Worm (Caenorhabditis elegans): ENCODE data around the gene srd-19.

The srd-19 gene

ce11 chrV:13390936-13391335 is 37.6 kb downstream of the srd-19 start:
- TF ChIP-seq flh-1 (GFP tag; optimal IDR thresholded peaks at IDR 0.05) = no peak
- no peak for TF ChIP-seq mep-1 (tag; optimal IDR thresholded peaks at IDR 0.05)
- no peak for TF ChIP-seq mab-5 (tag; optimal IDR thresholded peaks at IDR 0.05)
- no peak for TF ChIP-seq ces-1 (GFP tag; optimal IDR thresholded peaks at IDR 0.05)
- no peak for TF ChIP-seq ceh-39 (tag; optimal IDR thresholded peaks at IDR 0.05)
- peak; percentile 22 for TF ChIP-seq ham-2 (GFP tag; optimal IDR thresholded peaks at IDR 0.05)
- no peak for TF ChIP-seq lin-32 (GFP tag; optimal IDR thresholded peaks at IDR 0.05)
- TF ChIP-seq ceh-83 (GFP tag; optimal IDR thresholded peaks at IDR 0.05) = no peak
- peak; percentile 16 for TF ChIP-seq lsy-2 (tag; optimal IDR thresholded peaks at IDR 0.05)
- no peak for TF ChIP-seq ztf-11 (tag; optimal IDR thresholded peaks at IDR 0.05)

DNA sequence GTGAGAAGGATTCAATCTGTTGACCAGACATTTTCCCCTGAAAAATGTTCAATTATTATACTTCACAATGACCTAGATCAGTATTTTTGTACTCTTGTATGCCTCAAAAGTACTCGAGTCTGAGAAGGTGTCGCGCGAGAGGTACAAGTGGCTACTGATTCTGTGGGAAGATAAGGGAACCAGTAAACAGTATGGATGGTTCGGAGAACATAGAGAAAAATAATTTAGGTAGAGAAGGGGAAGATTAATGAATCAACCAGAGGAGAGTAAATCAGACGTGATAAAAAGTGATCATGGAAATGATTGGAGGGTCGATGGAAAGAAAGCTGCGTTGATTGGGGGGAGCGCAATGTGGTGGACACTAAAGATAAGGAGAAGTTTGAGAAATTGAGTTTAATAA is 39.1 kb downstream of the srd-19 start:
- TF ChIP-seq elt-1 (tag; optimal IDR thresholded peaks at IDR 0.05; ENCODE audit: borderline replicate concordance, insufficient read depth) (peak; percentile 78), ceh-39 (tag; optimal IDR thresholded peaks at IDR 0.05) (no peak)

DNA sequence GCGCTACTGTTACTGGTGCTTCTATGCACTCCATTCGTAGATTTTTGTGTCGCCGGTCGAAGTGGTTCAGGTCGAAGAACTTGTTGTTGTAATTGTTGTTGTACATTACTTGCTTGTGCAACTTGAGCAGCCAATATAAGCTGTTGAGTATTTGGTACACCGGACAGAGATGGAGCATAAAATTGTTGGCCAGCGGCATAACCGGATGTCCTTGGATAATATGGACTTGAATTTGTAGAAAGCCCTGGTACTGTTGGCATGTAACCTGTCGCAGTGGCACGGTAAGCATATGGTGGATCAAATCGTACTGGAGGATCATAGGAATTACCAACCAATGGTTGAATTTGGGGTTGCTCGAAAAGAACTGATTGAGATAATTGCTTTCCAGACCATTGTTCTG is 39.6 kb downstream of the srd-19 start:
- TF ChIP-seq ceh-39 (tag; optimal IDR thresholded peaks at IDR 0.05) (no peak), pha-4 (tag; optimal IDR thresholded peaks at IDR 0.05) (no peak), mab-5 (tag; optimal IDR thresholded peaks at IDR 0.05) (no peak), zip-8 (tag; optimal IDR thresholded peaks at IDR 0.05) (no peak), ztf-11 (tag; optimal IDR thresholded peaks at IDR 0.05) (no peak), nhr-2 (tag; optimal IDR thresholded peaks at IDR 0.05) (no peak), elt-1 (tag; optimal IDR thresholded peaks at IDR 0.05; ENCODE audit: borderline replicate concordance, insufficient read depth) (no peak)

- TF ChIP-seq unc-62 (GFP tag; optimal IDR thresholded peaks at IDR 0.05) = no peak
- TF ChIP-seq M03D4.4 (tag; optimal IDR thresholded peaks at IDR 0.05) = no peak
- TF ChIP-seq ham-2 (GFP tag; optimal IDR thresholded peaks at IDR 0.05) = no peak
- TF ChIP-seq cnd-1 (tag; optimal IDR thresholded peaks at IDR 0.05) = no peak
- TF ChIP-seq lsy-2 (tag; optimal IDR thresholded peaks at IDR 0.05) = no peak
- no peak for TF ChIP-seq nhr-28 (tag; optimal IDR thresholded peaks at IDR 0.05)
- no peak for TF ChIP-seq tbx-8 (GFP tag; optimal IDR thresholded peaks at IDR 0.05)
- no peak for TF ChIP-seq nhr-237 (tag; optimal IDR thresholded peaks at IDR 0.05)
- TF ChIP-seq blmp-1 (tag; optimal IDR thresholded peaks at IDR 0.05) = no peak
- TF ChIP-seq elt-1 (tag; optimal IDR thresholded peaks at IDR 0.05; ENCODE audit: borderline replicate concordance, insufficient read depth) = no peak
- TF ChIP-seq mls-2 (tag; optimal IDR thresholded peaks at IDR 0.05) = no peak
- TF ChIP-seq nhr-76 (tag; optimal IDR thresholded peaks at IDR 0.05) = no peak
Measured at ce11 chrV:13387472-13387871, 41.1 kb downstream of the srd-19 start.

- TF ChIP-seq bed-3 (GFP tag; optimal IDR thresholded peaks at IDR 0.05) = no peak
- TF ChIP-seq snpc-4 (tag; optimal IDR thresholded peaks at IDR 0.05) = no peak
- TF ChIP-seq ceh-83 (GFP tag; optimal IDR thresholded peaks at IDR 0.05) = no peak
- TF ChIP-seq unc-39 (tag; optimal IDR thresholded peaks at IDR 0.05) = no peak
- TF ChIP-seq M03D4.4 (tag; optimal IDR thresholded peaks at IDR 0.05) = no peak
- TF ChIP-seq flh-1 (GFP tag; optimal IDR thresholded peaks at IDR 0.05) = no peak
- no peak for TF ChIP-seq nhr-12 (tag; optimal IDR thresholded peaks at IDR 0.05)
- no peak for TF ChIP-seq sptf-1 (tag; optimal IDR thresholded peaks at IDR 0.05)
- TF ChIP-seq unc-62 (GFP tag; optimal IDR thresholded peaks at IDR 0.05) = no peak
- TF ChIP-seq ceh-39 (tag; optimal IDR thresholded peaks at IDR 0.05) = no peak
- no peak for TF ChIP-seq ham-2 (GFP tag; optimal IDR thresholded peaks at IDR 0.05)
- no peak for TF ChIP-seq elt-3 (tag; optimal IDR thresholded peaks at IDR 0.05)
- TF ChIP-seq ztf-11 (tag; optimal IDR thresholded peaks at IDR 0.05) = no peak
- TF ChIP-seq blmp-1 (tag; optimal IDR thresholded peaks at IDR 0.05) = no peak
- TF ChIP-seq tbx-8 (GFP tag; optimal IDR thresholded peaks at IDR 0.05) = no peak
- TF ChIP-seq nhr-76 (tag; optimal IDR thresholded peaks at IDR 0.05) = no peak
Measured at ce11 chrV:13385798-13386197, 42.8 kb downstream of the srd-19 start, which contains the start of gene gcy-34. gcy-34 (minus strand) TSS chrV:13385898.

DNA sequence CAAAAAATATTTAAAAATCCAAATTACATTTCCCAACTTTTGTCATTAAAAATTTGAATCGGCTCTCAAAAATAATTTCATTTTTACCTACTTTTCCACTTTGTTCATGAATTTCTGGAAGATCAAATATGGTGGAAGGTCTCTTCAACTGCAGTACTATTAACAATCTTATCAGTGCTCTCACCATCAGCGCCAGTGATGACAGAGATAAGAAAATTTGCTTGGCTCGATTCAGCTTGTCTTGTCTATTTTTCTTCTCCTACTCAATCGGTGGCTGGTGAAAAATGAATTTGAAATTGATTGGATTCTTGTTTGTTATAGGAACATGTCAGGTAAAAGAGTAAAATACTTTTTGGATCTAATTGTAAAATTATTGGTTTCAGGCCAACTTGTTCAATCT is 47.6 kb downstream of the srd-19 start, which contains the start of gene cpz-2:
cpz-2 (plus strand) TSS at position 210 of the 400 bp plus-strand sequence.
- TF ChIP-seq unc-62 (GFP tag; optimal IDR thresholded peaks at IDR 0.05) (no peak), nhr-2 (tag; optimal IDR thresholded peaks at IDR 0.05) (no peak), zip-8 (tag; optimal IDR thresholded peaks at IDR 0.05) (no peak), lin-32 (GFP tag; optimal IDR thresholded peaks at IDR 0.05) (no peak), ham-2 (GFP tag; optimal IDR thresholded peaks at IDR 0.05) (no peak), blmp-1 (tag; optimal IDR thresholded peaks at IDR 0.05) (no peak), mep-1 (tag; optimal IDR thresholded peaks at IDR 0.05) (no peak), elt-1 (tag; optimal IDR thresholded peaks at IDR 0.05; ENCODE audit: borderline replicate concordance, insufficient read depth) (no peak), nhr-28 (tag; optimal IDR thresholded peaks at IDR 0.05) (no peak), M03D4.4 (tag; optimal IDR thresholded peaks at IDR 0.05) (no peak), sptf-1 (tag; optimal IDR thresholded peaks at IDR 0.05) (no peak), ceh-43 (GFP tag; optimal IDR thresholded peaks at IDR 0.05) (no peak), bed-3 (GFP tag; optimal IDR thresholded peaks at IDR 0.05) (no peak), unc-39 (tag; optimal IDR thresholded peaks at IDR 0.05) (no peak), pha-4 (tag; optimal IDR thresholded peaks at IDR 0.05) (no peak), mls-2 (tag; optimal IDR thresholded peaks at IDR 0.05) (no peak), nhr-237 (tag; optimal IDR thresholded peaks at IDR 0.05) (no peak), ces-1 (GFP tag; optimal IDR thresholded peaks at IDR 0.05) (no peak), flh-1 (GFP tag; optimal IDR thresholded peaks at IDR 0.05) (no peak)
